Worm (Caenorhabditis elegans): Measurements from ENCODE around the gene T05A7.12.

- TF ChIP-seq nhr-90 (tag; optimal IDR thresholded peaks at IDR 0.05; ENCODE audit: poor library complexity) (peak; percentile 11), nhr-76 (tag; optimal IDR thresholded peaks at IDR 0.05) (no peak), jun-1 (tag; optimal IDR thresholded peaks at IDR 0.05) (no peak), blmp-1 (tag; optimal IDR thresholded peaks at IDR 0.05) (no peak), nhr-84 (tag; optimal IDR thresholded peaks at IDR 0.05) (no peak), F16B12.6 (tag; optimal IDR thresholded peaks at IDR 0.05) (no peak), fkh-10 (GFP tag; optimal IDR thresholded peaks at IDR 0.05) (no peak), egl-27 (tag; optimal IDR thresholded peaks at IDR 0.05) (no peak), lin-15B (tag; optimal IDR thresholded peaks at IDR 0.05) (no peak), lin-13 (GFP tag; optimal IDR thresholded peaks at IDR 0.05) (no peak), sox-4 (tag; optimal IDR thresholded peaks at IDR 0.05) (no peak)
Measured at ce11 chrII:4710120-4710519, 47.0 kb upstream of the T05A7.12 start, which contains the start of gene tag-151.
